Fruit fly (Drosophila melanogaster): ENCODE results near the gene CG5386.

CG5386 gene

DNA sequence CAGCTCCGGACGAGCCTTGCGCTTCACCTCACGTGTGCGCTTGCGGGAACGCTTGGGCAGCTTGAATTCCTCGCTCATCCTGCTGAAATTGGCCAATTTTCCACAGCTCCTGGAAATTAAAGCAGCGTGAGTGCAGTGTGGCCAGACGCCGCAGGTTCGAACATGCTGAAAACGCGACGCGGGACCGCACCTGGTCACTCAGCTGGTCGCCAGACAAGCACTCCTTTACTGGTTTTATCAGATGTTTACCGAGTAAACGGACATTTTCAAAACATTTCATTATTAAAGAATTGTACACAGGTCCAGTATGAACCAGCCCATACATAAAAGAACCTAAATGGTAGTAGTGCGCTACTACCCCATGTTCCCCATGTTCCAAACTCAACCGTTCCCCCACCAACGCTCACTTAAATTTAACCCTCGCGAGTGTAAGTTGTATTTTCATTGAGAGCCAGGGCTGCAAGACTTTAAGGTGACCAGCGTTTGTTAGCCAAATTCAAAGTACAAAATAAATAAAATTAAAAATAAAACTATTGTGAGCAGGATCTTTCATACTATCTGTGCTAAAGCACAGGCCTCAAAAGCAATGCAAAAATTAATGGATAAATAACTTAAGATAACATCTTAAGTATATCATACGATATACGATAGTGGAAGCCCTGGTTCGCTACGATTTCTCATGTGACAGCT lies 20.3 kb upstream of the CG5386 start, which contains the start of the genes JMJD6, CG7071 and Muted:
JMJD6 (minus strand) TSS at position 154 of the 690 bp plus-strand sequence.
CG7071 (plus strand) TSS at position 403 of the 690 bp plus-strand sequence.
Muted (plus strand) TSS at position 403 of the 690 bp plus-strand sequence.
- TF ChIP-seq dsf (GFP tag; optimal IDR thresholded peaks at IDR 0.05; ENCODE audit: borderline replicate concordance) (peak; percentile 92), foxo (GFP tag; optimal IDR thresholded peaks at IDR 0.05) (peak in 1 of 2 experiments; percentile 96), HLH106 (tag; optimal IDR thresholded peaks at IDR 0.05) (peak; percentile 87), fru (GFP tag; optimal IDR thresholded peaks at IDR 0.05) (peak; percentile 91), h (GFP tag; optimal IDR thresholded peaks at IDR 0.05) (peak; percentile 94), Hr78 (GFP tag; optimal IDR thresholded peaks at IDR 0.05) (no peak), sv (GFP tag; optimal IDR thresholded peaks at IDR 0.05) (peak; percentile 91), CG9705 (GFP tag; optimal IDR thresholded peaks at IDR 0.05) (peak; percentile 91), tai (GFP tag; optimal IDR thresholded peaks at IDR 0.05) (no peak), GATAd (GFP tag; optimal IDR thresholded peaks at IDR 0.05) (no peak), usp (GFP tag; optimal IDR thresholded peaks at IDR 0.05) (no peak), dl (GFP tag; optimal IDR thresholded peaks at IDR 0.05; ENCODE audit: insufficient read depth in 1 of 2, partially characterized antibody in 2 of 2) (no peak), Sp1 (GFP tag; optimal IDR thresholded peaks at IDR 0.05) (peak; percentile 89), Mio (GFP tag; optimal IDR thresholded peaks at IDR 0.05) (peak; percentile 18), pan (optimal IDR thresholded peaks at IDR 0.05) (no peak), Dif (GFP tag; optimal IDR thresholded peaks at IDR 0.05; ENCODE audit: partially characterized antibody) (no peak), woc (GFP tag; optimal IDR thresholded peaks at IDR 0.05) (peak; percentile 75), ey (GFP tag; optimal IDR thresholded peaks at IDR 0.05) (peak; percentile 92), brk (GFP tag; optimal IDR thresholded peaks at IDR 0.05) (peak; percentile 94), Myc (optimal IDR thresholded peaks at IDR 0.05) (peak; percentile 55), psq (GFP tag; optimal IDR thresholded peaks at IDR 0.05) (peak; percentile 84), Rel (GFP tag; optimal IDR thresholded peaks at IDR 0.05) (no peak), Rel (tag; optimal IDR thresholded peaks at IDR 0.05) (peak; percentile 58), Dfd (GFP tag; optimal IDR thresholded peaks at IDR 0.05) (no peak), N (GFP tag; optimal IDR thresholded peaks at IDR 0.05) (no peak), OdsH (GFP tag; optimal IDR thresholded peaks at IDR 0.05) (peak; percentile 91), lola (GFP tag; optimal IDR thresholded peaks at IDR 0.05) (no peak), Hnf4 (GFP tag; optimal IDR thresholded peaks at IDR 0.05) (peak; percentile 95), Abd-B (GFP tag; optimal IDR thresholded peaks at IDR 0.05) (no peak), sage (GFP tag; optimal IDR thresholded peaks at IDR 0.05) (peak; percentile 71), jim (GFP tag; optimal IDR thresholded peaks at IDR 0.05) (no peak), Hr83 (GFP tag; optimal IDR thresholded peaks at IDR 0.05; ENCODE audit: poor library complexity, severe bottlenecking) (peak; percentile 68), rgr (GFP tag; optimal IDR thresholded peaks at IDR 0.05) (peak; percentile 92), CrebA (GFP tag; optimal IDR thresholded peaks at IDR 0.05; ENCODE audit: borderline replicate concordance) (no peak), CG32264 (GFP tag; optimal IDR thresholded peaks at IDR 0.05) (peak; percentile 64), Vsx2 (GFP tag; optimal IDR thresholded peaks at IDR 0.05; ENCODE audit: partially characterized antibody) (no peak), Jra (GFP tag; optimal IDR thresholded peaks at IDR 0.05) (peak; percentile 91), br (GFP tag; optimal IDR thresholded peaks at IDR 0.05) (peak; percentile 94), dmrt93B (GFP tag; optimal IDR thresholded peaks at IDR 0.05) (peak; percentile 77)

DNA sequence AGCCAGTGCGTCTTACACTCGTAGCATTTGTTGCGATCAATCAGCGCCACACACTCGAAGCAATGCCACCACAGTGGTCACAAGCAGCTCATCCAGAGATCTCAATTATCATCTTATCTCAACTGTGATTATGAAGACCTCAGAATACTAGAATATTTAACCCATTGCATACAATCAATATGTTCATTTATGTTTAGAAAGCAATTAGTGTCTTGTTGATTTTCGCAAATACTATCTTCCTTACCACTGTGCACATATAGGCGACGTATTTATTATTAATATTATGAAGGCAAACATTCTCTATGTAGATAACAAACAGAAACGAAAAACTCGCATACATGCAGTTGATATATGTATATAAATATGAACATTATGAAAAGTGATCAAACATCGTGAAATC lies 16.8 kb upstream of the CG5386 start:
- TF ChIP-seq foxo (GFP tag; optimal IDR thresholded peaks at IDR 0.05): peak in 1 of 2 experiments; percentile 85
- TF ChIP-seq N (GFP tag; optimal IDR thresholded peaks at IDR 0.05): no peak
- TF ChIP-seq Jra (GFP tag; optimal IDR thresholded peaks at IDR 0.05): peak; percentile 68
- TF ChIP-seq Abd-B (GFP tag; optimal IDR thresholded peaks at IDR 0.05): no peak
- TF ChIP-seq OdsH (GFP tag; optimal IDR thresholded peaks at IDR 0.05): peak; percentile 92
- TF ChIP-seq dsf (GFP tag; optimal IDR thresholded peaks at IDR 0.05; ENCODE audit: borderline replicate concordance): no peak
- TF ChIP-seq dl (GFP tag; optimal IDR thresholded peaks at IDR 0.05; ENCODE audit: insufficient read depth in 1 of 2, partially characterized antibody in 2 of 2): no peak
- TF ChIP-seq Hnf4 (GFP tag; optimal IDR thresholded peaks at IDR 0.05): peak; percentile 77
- peak; percentile 79 for TF ChIP-seq br (GFP tag; optimal IDR thresholded peaks at IDR 0.05)
- peak; percentile 61 for TF ChIP-seq HLH106 (tag; optimal IDR thresholded peaks at IDR 0.05)
- TF ChIP-seq CG9705 (GFP tag; optimal IDR thresholded peaks at IDR 0.05): no peak
- no peak for TF ChIP-seq GATAd (GFP tag; optimal IDR thresholded peaks at IDR 0.05)
- peak; percentile 72 for TF ChIP-seq psq (GFP tag; optimal IDR thresholded peaks at IDR 0.05)
- peak; percentile 23 for TF ChIP-seq CG32264 (GFP tag; optimal IDR thresholded peaks at IDR 0.05)
- peak; percentile 15 for TF ChIP-seq dmrt93B (GFP tag; optimal IDR thresholded peaks at IDR 0.05)
- TF ChIP-seq usp (GFP tag; optimal IDR thresholded peaks at IDR 0.05): no peak
- TF ChIP-seq brk (GFP tag; optimal IDR thresholded peaks at IDR 0.05): peak; percentile 85
- TF ChIP-seq Hr83 (GFP tag; optimal IDR thresholded peaks at IDR 0.05; ENCODE audit: poor library complexity, severe bottlenecking): no peak
- TF ChIP-seq Sp1 (GFP tag; optimal IDR thresholded peaks at IDR 0.05): peak; percentile 50
- TF ChIP-seq CrebA (GFP tag; optimal IDR thresholded peaks at IDR 0.05; ENCODE audit: borderline replicate concordance): no peak
- peak; percentile 46 for TF ChIP-seq Rel (GFP tag; optimal IDR thresholded peaks at IDR 0.05)
- TF ChIP-seq Rel (tag; optimal IDR thresholded peaks at IDR 0.05): peak; percentile 24
- peak; percentile 27 for TF ChIP-seq woc (GFP tag; optimal IDR thresholded peaks at IDR 0.05)
- TF ChIP-seq pan (optimal IDR thresholded peaks at IDR 0.05): no peak
- TF ChIP-seq tai (GFP tag; optimal IDR thresholded peaks at IDR 0.05): no peak
- peak; percentile 60 for TF ChIP-seq sage (GFP tag; optimal IDR thresholded peaks at IDR 0.05)
- peak; percentile 47 for TF ChIP-seq sv (GFP tag; optimal IDR thresholded peaks at IDR 0.05)
- TF ChIP-seq ey (GFP tag; optimal IDR thresholded peaks at IDR 0.05): peak; percentile 89
- TF ChIP-seq Mio (GFP tag; optimal IDR thresholded peaks at IDR 0.05): peak; percentile 63
- no peak for TF ChIP-seq Hr78 (GFP tag; optimal IDR thresholded peaks at IDR 0.05)
- TF ChIP-seq fru (GFP tag; optimal IDR thresholded peaks at IDR 0.05): peak; percentile 80
- TF ChIP-seq rgr (GFP tag; optimal IDR thresholded peaks at IDR 0.05): peak; percentile 94
- TF ChIP-seq h (GFP tag; optimal IDR thresholded peaks at IDR 0.05): peak; percentile 92
